Worm (Caenorhabditis elegans) whole organism, L4 larva: ENCODE data around the gene nlp-43.

Experiments used
- F37D6.2 ChIP-seq: sonication (generic microtip); optimal IDR thresholded peaks from 2 replicates; lab custom pipeline; 2016; ENCODE audit warnings: mild to moderate bottlenecking, missing genetic modification characterization, missing compliant biosample characterization
- Y105C5A.15 ChIP-seq: fragments of 200-800 bp; sonication (Bioruptor generic); IDR thresholded peaks from 2 replicates; pipeline ENCODE4 v1.3.6; 2022; ENCODE audit warnings: missing genetic modification characterization, missing compliant biosample characterization
- Y48G9A.11 ChIP-seq: fragments of 200-800 bp; sonication (Bioruptor generic); IDR thresholded peaks from 2 replicates; pipeline ENCODE4 v1.3.6; 2022; ENCODE audit warnings: missing genetic modification reagents, missing genetic modification characterization, missing compliant biosample characterization
- ZK337.2 ChIP-seq: fragments of 200-800 bp; sonication (Bioruptor generic); IDR thresholded peaks from 2 replicates; pipeline ENCODE4 v1.3.6; 2022; ENCODE audit warnings: missing genetic modification reagents, missing genetic modification characterization, missing compliant biosample characterization
- aha-1 ChIP-seq: fragments of 150-350 bp; peaks from one replicate; lab custom pipeline; 2014; ENCODE audit warnings: missing biosample characterization, missing genetic modification characterization
- ama-1 ChIP-seq: fragments of 150-350 bp; optimal IDR thresholded peaks from 2 replicates; lab custom pipeline; 2014; ENCODE audit warnings: inconsistent platforms, mixed read lengths
- ceh-28 ChIP-seq: fragments of 150-350 bp; optimal IDR thresholded peaks from 2 replicates; lab custom pipeline; 2014; ENCODE audit warnings: missing biosample characterization, missing genetic modification reagents, missing genetic modification characterization
- ceh-82 ChIP-seq: sonication (generic microtip); optimal IDR thresholded peaks from 2 replicates; lab custom pipeline; 2017; ENCODE audit warnings: missing biosample characterization, missing genetic modification characterization
- daf-8 ChIP-seq: fragments of 200-800 bp; sonication (Bioruptor generic); IDR thresholded peaks from 2 replicates; pipeline ENCODE4 v1.3.6; 2022; ENCODE audit warnings: missing genetic modification characterization, missing compliant biosample characterization
- dmd-6 ChIP-seq: fragments of 200-800 bp; sonication (Bioruptor generic); IDR thresholded peaks from 2 replicates; pipeline ENCODE4 v1.3.6; 2022; ENCODE audit warnings: missing genetic modification reagents, missing genetic modification characterization, missing compliant biosample characterization
- dmd-8 ChIP-seq: fragments of 200-800 bp; sonication (Bioruptor generic); IDR thresholded peaks from 2 replicates; pipeline ENCODE4 v1.3.6; 2022; ENCODE audit warnings: missing genetic modification characterization, missing compliant biosample characterization
- dmd-9 ChIP-seq: fragments of 200-800 bp; sonication (Bioruptor generic); IDR thresholded peaks from 2 replicates; pipeline ENCODE4 v1.3.6; 2022; ENCODE audit warnings: missing genetic modification reagents, missing genetic modification characterization, missing compliant biosample characterization
- dpl-1 ChIP-seq: fragments of 150-350 bp; optimal IDR thresholded peaks from 2 replicates; lab custom pipeline; 2014; ENCODE audit warnings: missing biosample characterization, missing genetic modification reagents, missing genetic modification characterization
- dve-1 ChIP-seq: sonication (generic microtip); optimal IDR thresholded peaks from 2 replicates; lab custom pipeline; 2017; ENCODE audit warnings: antibody characterized with exemption, mild to moderate bottlenecking, missing genetic modification characterization, missing compliant biosample characterization; ENCODE audit not compliant: insufficient read depth
- egl-43 ChIP-seq: fragments of 200-800 bp; sonication (Bioruptor generic); IDR thresholded peaks from 2 replicates; pipeline ENCODE4 v1.3.6; 2022; ENCODE audit warnings: missing genetic modification reagents, missing genetic modification characterization, missing compliant biosample characterization
- hlh-30 ChIP-seq: sonication (generic microtip); optimal IDR thresholded peaks from 2 replicates; lab custom pipeline; 2017; ENCODE audit warnings: antibody characterized with exemption, mild to moderate bottlenecking, missing genetic modification characterization, missing compliant biosample characterization; ENCODE audit not compliant: insufficient read depth
- lin-13 ChIP-seq: fragments of 150-350 bp; optimal IDR thresholded peaks from 2 replicates; lab custom pipeline; 2014; ENCODE audit warnings: missing biosample characterization, missing genetic modification reagents, missing genetic modification characterization
- lin-29 ChIP-seq: fragments of 200-800 bp; sonication (Bioruptor generic); IDR thresholded peaks from 2 replicates; pipeline ENCODE4 v1.3.6; 2022; ENCODE audit warnings: missing genetic modification reagents, missing genetic modification characterization, missing compliant biosample characterization
- lin-38 ChIP-seq: fragments of 200-800 bp; sonication (Bioruptor generic); IDR thresholded peaks from 2 replicates; pipeline ENCODE4 v1.3.6; 2022; ENCODE audit warnings: missing genetic modification reagents, missing genetic modification characterization, missing compliant biosample characterization
- lin-39 ChIP-seq: fragments of 150-350 bp; optimal IDR thresholded peaks from 2 replicates; lab custom pipeline; 2014; ENCODE audit warnings: missing biosample characterization, missing genetic modification reagents, missing genetic modification characterization
- lsy-2 ChIP-seq, 2 experiments: fragments of 150-350 bp in 1 of 2; sonication (generic microtip) in 1 of 2; optimal IDR thresholded peaks; 2 replicates each; lab custom pipeline; 2014 to 2017; ENCODE audit warnings: missing biosample characterization in 2 of 2, missing genetic modification characterization in 2 of 2
- mdl-1 ChIP-seq, 2 experiments: fragments of 150-350 bp in 1 of 2; sonication (generic microtip) in 1 of 2; optimal IDR thresholded peaks; 2 replicates each; lab custom pipeline; 2014 to 2017; ENCODE audit warnings: missing biosample characterization in 2 of 2, missing genetic modification characterization in 2 of 2
- mep-1 ChIP-seq: fragments of 150-350 bp; sonication (generic microtip); optimal IDR thresholded peaks from 3 replicates; lab custom pipeline; 2014; ENCODE audit warnings: missing biosample characterization, missing genetic modification characterization
- nhr-10 ChIP-seq: fragments of 150-350 bp; optimal IDR thresholded peaks from 2 replicates; lab custom pipeline; 2014; ENCODE audit warnings: missing biosample characterization, missing genetic modification characterization
- nhr-237 ChIP-seq: sonication (generic microtip); optimal IDR thresholded peaks from 2 replicates; lab custom pipeline; 2017; ENCODE audit warnings: missing biosample characterization, missing genetic modification characterization
- nhr-42 ChIP-seq: fragments of 200-800 bp; sonication (Bioruptor generic); IDR thresholded peaks from 2 replicates; pipeline ENCODE4 v1.3.6; 2022; ENCODE audit warnings: missing genetic modification characterization, missing compliant biosample characterization
- nhr-77 ChIP-seq: fragments of 150-350 bp; optimal IDR thresholded peaks from 2 replicates; lab custom pipeline; 2014; ENCODE audit warnings: missing biosample characterization, missing genetic modification characterization
- pha-4 ChIP-seq, 2 experiments: fragments of 150-350 bp in 1 of 2; fragments of 200-800 bp in 1 of 2; sonication (Bioruptor generic) in 1 of 2; IDR thresholded peaks in 1 of 2; optimal IDR thresholded peaks in 1 of 2; 2 replicates each; pipeline versions ENCODE4 v1.3.6 to Lab custom; 2014 to 2022; ENCODE audit warnings: missing genetic modification characterization in 2 of 2, missing genetic modification reagents in 2 of 2, missing biosample characterization in 1 of 2, missing compliant biosample characterization in 1 of 2
- php-3 ChIP-seq: fragments of 200-800 bp; sonication (Bioruptor generic); IDR thresholded peaks from 2 replicates; pipeline ENCODE4 v1.3.6; 2022; ENCODE audit warnings: missing genetic modification reagents, missing genetic modification characterization, missing compliant biosample characterization
- pqm-1 ChIP-seq: sonication (generic microtip); optimal IDR thresholded peaks from 2 replicates; lab custom pipeline; 2017; ENCODE audit warnings: missing biosample characterization, missing genetic modification characterization
- set-16 ChIP-seq: fragments of 200-800 bp; sonication (Bioruptor generic); IDR thresholded peaks from 2 replicates; pipeline ENCODE4 v1.3.6; 2022; ENCODE audit warnings: missing genetic modification reagents, missing genetic modification characterization, missing compliant biosample characterization
- snpc-4 ChIP-seq: fragments of 150-350 bp; optimal IDR thresholded peaks from 2 replicates; lab custom pipeline; 2014; ENCODE audit warnings: missing biosample characterization, missing genetic modification characterization
- tag-97 ChIP-seq: fragments of 200-800 bp; sonication (Bioruptor generic); IDR thresholded peaks from 2 replicates; pipeline ENCODE4 v1.3.6; 2022; ENCODE audit warnings: missing genetic modification characterization, missing compliant biosample characterization
- tra-1 ChIP-seq: fragments of 200-800 bp; sonication (Bioruptor generic); IDR thresholded peaks from 2 replicates; pipeline ENCODE4 v1.3.6; 2022; ENCODE audit warnings: missing genetic modification reagents, missing genetic modification characterization, missing compliant biosample characterization
- unc-39 ChIP-seq: sonication (generic microtip); optimal IDR thresholded peaks from 2 replicates; lab custom pipeline; 2017; ENCODE audit warnings: missing biosample characterization, missing genetic modification characterization
- unc-62 ChIP-seq, 3 experiments: fragments of 150-350 bp in 1 of 3; sonication (generic microtip); optimal IDR thresholded peaks in 2 of 3; peaks in 1 of 3; 1 replicate in 1 of 3; 2 replicates in 2 of 3; lab custom pipeline; 2014 to 2017; ENCODE audit warnings: missing biosample characterization in 3 of 3, missing genetic modification characterization in 3 of 3, missing genetic modification reagents in 3 of 3, missing genotype in 1 of 3
- vab-7 ChIP-seq: fragments of 200-800 bp; sonication (Bioruptor generic); IDR thresholded peaks from 2 replicates; pipeline ENCODE4 v1.3.6; 2022; ENCODE audit warnings: missing genetic modification reagents, missing genetic modification characterization, missing compliant biosample characterization
- zip-11 ChIP-seq: fragments of 200-800 bp; sonication (Bioruptor generic); IDR thresholded peaks from 2 replicates; pipeline ENCODE4 v1.3.6; 2022; ENCODE audit warnings: missing genetic modification characterization, missing compliant biosample characterization
- zip-2 ChIP-seq: fragments of 150-350 bp; optimal IDR thresholded peaks from 2 replicates; lab custom pipeline; 2014; ENCODE audit warnings: missing biosample characterization, missing genetic modification characterization

Gene nlp-43

DNA sequence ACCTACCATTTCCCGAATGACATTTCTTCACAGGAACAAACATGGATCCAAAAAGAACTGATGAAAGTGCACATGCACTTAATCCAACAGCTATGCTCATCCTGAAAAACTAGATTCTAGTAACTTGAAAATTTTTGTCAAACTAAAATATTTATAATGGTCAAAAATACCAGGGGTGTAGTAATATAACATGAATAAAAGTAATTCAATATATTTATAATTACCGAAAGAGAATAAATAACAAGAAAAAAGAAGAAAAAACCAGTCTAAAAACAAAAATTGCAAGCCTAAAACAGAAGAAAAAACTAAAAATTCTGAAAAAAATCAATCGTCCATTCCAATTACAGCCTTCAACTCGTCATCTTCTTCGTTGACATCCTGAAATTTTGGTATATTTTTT lies 37.6 kb upstream of the nlp-43 start, which contains the start of gene R144.6:
R144.6 (minus strand) TSS at position 101 of the 400 bp plus-strand sequence.
- TF ChIP-seq mdl-1 (tag; optimal IDR thresholded peaks at IDR 0.05; lab: Kevin White, UChicago) (no peak), lin-38 (GFP tag; lab: Robert Waterston, UW) (no peak), pqm-1 (tag; lab: Kevin White, UChicago) (no peak), dve-1 (tag; lab: Kevin White, UChicago) (no peak)
- TF ChIP-seq, all 104 proteins: peak for 0

DNA sequence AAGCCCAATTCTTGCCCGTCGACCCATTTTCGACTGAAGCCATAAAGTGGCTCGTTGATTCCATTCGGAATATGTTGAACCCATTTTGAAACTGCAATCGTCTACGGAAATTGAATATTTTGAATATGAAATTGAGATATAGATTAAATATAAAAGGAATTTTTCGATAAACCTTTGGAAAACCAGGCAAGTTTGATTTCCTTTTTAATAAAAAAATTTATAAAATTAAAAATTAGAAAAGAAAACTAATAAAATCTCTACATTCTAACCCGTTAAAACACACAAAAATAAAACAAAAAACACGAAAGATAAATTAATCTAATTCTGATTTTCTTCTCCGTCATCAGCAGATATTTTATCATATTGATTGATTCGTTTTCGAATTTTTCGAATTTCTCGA lies 35.3 kb upstream of the nlp-43 start, which contains the start of gene R144.12:
R144.12 (minus strand) TSS at position 101 of the 400 bp plus-strand sequence.
- TF ChIP-seq mdl-1 (tag; optimal IDR thresholded peaks at IDR 0.05; lab: Kevin White, UChicago): no peak
- no peak for TF ChIP-seq ceh-28 (tag; lab: Kevin White, UChicago)
- TF ChIP-seq mep-1 (tag; lab: Kevin White, UChicago): no peak
- TF ChIP-seq lsy-2 (tag; optimal IDR thresholded peaks at IDR 0.05; lab: Kevin White, UChicago): no peak
- TF ChIP-seq set-16 (GFP tag; lab: Robert Waterston, UW): no peak
- TF ChIP-seq nhr-77 (tag; lab: Kevin White, UChicago): no peak
- TF ChIP-seq ZK337.2: no peak
- TF ChIP-seq daf-8 (GFP tag; lab: Robert Waterston, UW): no peak
- TF ChIP-seq tag-97: no peak
- TF ChIP-seq, all 104 proteins: peak for 0

DNA sequence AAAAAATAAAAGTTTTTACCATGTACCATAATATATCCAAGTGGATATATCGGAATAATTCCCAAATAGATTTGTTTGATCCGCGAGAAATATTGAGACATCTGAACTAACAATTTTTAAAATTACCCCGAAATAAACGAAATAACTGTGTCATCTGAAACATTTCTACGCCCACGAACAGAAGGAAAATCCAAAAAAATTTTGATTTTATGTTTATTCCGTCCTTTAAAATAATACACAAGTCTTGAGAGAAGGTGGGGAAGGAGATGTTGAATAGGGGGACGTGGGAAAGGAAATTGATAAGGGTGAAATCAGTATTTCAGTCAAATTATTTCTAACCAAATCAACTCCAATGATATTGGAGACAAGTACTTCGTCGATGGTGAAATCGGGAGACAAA lies 33.5 kb upstream of the nlp-43 start, which contains the start of gene R144.11:
R144.11 (minus strand) TSS at position 101 of the 400 bp plus-strand sequence.
- TF ChIP-seq dmd-6 (GFP tag; lab: Robert Waterston, UW) (no peak), ama-1 (lab: Kevin White, UChicago) (no peak), tra-1 (GFP tag; lab: Robert Waterston, UW) (no peak), nhr-10 (tag; lab: Kevin White, UChicago) (no peak), dve-1 (tag; lab: Kevin White, UChicago) (no peak), snpc-4 (tag; lab: Kevin White, UChicago) (no peak), F37D6.2 (tag; lab: Kevin White, UChicago) (no peak), pha-4 (GFP tag; IDR thresholded peaks at IDR 0.05; lab: Robert Waterston, UW) (no peak), pha-4 (tag; optimal IDR thresholded peaks at IDR 0.05; lab: Kevin White, UChicago) (no peak)

DNA sequence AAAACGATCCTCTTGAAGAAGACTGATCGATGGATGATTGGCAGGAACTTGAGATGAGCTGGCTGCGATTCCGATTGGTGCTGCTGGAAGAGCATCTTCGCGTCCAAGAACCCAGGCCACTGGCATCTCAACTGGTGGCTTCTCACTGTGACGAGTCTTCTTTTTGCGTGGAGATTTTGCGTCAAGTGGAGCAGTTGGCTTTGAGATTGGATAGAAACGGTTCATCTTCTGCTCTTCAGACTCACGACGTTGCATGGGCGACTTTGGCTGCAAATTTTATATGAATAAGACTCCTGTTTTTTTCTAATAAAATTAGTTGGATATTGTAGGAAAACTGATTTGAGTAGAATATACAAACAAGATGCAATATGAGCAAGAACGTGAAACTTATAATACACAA lies 31.5 kb upstream of the nlp-43 start:
- TF ChIP-seq aha-1 (tag; lab: Kevin White, UChicago) (peak; percentile 83), unc-62 (GFP tag; optimal IDR thresholded peaks at IDR 0.05 in 1 of 2; lab: Kevin White, UChicago) (peak in 1 of 2 experiments; percentile 96), unc-62 (tag; optimal IDR thresholded peaks at IDR 0.05; lab: Kevin White, UChicago) (no peak), set-16 (GFP tag; lab: Robert Waterston, UW) (peak; percentile 13; the same call in 1 of the 2 replicates), zip-11 (no peak), lin-38 (GFP tag; lab: Robert Waterston, UW) (peak; percentile 32; the same call in 1 of the 2 replicates)

DNA sequence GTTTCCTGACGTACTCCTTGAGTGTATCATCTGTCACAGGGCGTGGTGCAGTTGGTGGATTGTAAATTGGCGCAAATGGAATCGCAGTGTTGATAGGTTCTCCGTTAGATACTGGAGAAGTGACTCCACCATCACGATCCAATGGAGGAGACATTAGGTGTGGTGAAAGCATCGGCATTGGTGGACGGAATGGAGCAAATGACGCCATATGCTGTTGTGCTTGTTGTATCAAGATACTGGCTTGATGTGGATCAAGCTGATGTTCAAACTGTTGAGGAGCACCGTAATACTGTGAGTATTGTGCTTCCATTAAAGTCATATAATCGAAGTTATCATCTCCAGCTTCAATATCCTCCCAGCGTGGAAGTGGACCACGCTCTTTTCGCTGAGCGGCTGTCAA lies 29.8 kb upstream of the nlp-43 start:
- TF ChIP-seq Y48G9A.11 (GFP tag; lab: Robert Waterston, UW) (no peak), unc-62 (GFP tag; optimal IDR thresholded peaks at IDR 0.05 in 1 of 2; lab: Kevin White, UChicago) (peak in 1 of 2 experiments; percentile 38), unc-62 (tag; optimal IDR thresholded peaks at IDR 0.05; lab: Kevin White, UChicago) (no peak), dmd-8 (no peak), lin-29 (GFP tag; lab: Robert Waterston, UW) (no peak), zip-2 (no peak), unc-39 (tag; lab: Kevin White, UChicago) (no peak), aha-1 (tag; lab: Kevin White, UChicago) (peak; percentile 43)

DNA sequence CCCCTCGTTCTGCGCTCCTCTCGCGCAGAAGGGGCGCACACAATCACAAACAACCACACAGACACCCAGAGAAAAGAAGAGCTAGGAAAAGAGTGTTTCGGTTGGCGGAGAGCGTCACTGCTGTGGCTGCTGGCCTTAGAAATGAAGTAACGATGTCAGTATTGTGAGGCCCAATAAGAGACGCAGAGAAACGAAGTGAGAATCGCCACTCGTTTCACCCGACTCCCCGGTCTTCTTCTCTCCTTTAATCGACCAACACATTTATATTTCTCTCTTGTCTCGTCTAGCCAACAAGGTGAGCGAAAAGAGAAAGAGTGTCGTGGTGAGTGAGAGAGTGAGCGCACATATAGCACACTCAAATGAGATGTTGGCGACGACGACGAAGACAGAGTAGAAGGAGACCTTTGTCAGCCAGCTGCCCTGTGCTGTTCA lies 28.3 kb upstream of the nlp-43 start:
- no peak for TF ChIP-seq daf-8 (GFP tag; lab: Robert Waterston, UW)
- peak; percentile 56 for TF ChIP-seq dpl-1 (GFP tag; lab: Kevin White, UChicago)
- no peak; the same call in none of the 2 replicates for TF ChIP-seq egl-43 (GFP tag; lab: Robert Waterston, UW)
- TF ChIP-seq lin-39 (tag; lab: Kevin White, UChicago): no peak
- TF ChIP-seq dve-1 (tag; lab: Kevin White, UChicago): peak; percentile 87
- TF ChIP-seq php-3 (GFP tag; lab: Robert Waterston, UW): peak; percentile 71; the same call in 1 of the 2 replicates
- peak; percentile 63 for TF ChIP-seq lin-13 (GFP tag; lab: Kevin White, UChicago)
- peak; percentile 65 for TF ChIP-seq ceh-28 (tag; lab: Kevin White, UChicago)
- TF ChIP-seq nhr-237 (tag; lab: Kevin White, UChicago): no peak
- 0 out of 2 replicates have a peak, but pooled peaks have one; percentile 39 for TF ChIP-seq vab-7 (GFP tag; lab: Robert Waterston, UW)
- TF ChIP-seq tag-97: no peak
- peak; percentile 82 for TF ChIP-seq hlh-30
- peak; percentile 85 for TF ChIP-seq nhr-77 (tag; lab: Kevin White, UChicago)
- TF ChIP-seq dmd-9 (GFP tag; lab: Robert Waterston, UW): no peak
- TF ChIP-seq zip-11: no peak
- TF ChIP-seq ceh-82: no peak
- TF ChIP-seq nhr-42 (GFP tag; lab: Robert Waterston, UW): no peak
- peak; percentile 64 for TF ChIP-seq dmd-6 (GFP tag; lab: Robert Waterston, UW)
- TF ChIP-seq Y105C5A.15 (GFP tag; lab: Robert Waterston, UW): no peak
